Worm (Caenorhabditis elegans): Measurements from ENCODE around the gene F58H1.2.

ce11 chrV:11978179-11978578 is 49.3 kb downstream of the F58H1.2 start, which contains the start of gene mif-2:
- TF ChIP-seq cog-1 (tag; optimal IDR thresholded peaks at IDR 0.05) (no peak), ztf-29 (GFP tag; IDR thresholded peaks at IDR 0.05) (no peak), T22C8.4 (GFP tag; IDR thresholded peaks at IDR 0.05) (no peak), ztf-23 (GFP tag; IDR thresholded peaks at IDR 0.05) (no peak), tab-1 (GFP tag; IDR thresholded peaks at IDR 0.05) (no peak), flt-1 (GFP tag; IDR thresholded peaks at IDR 0.05) (no peak), med-1 (GFP tag; optimal IDR thresholded peaks at IDR 0.05; ENCODE audit: insufficient read depth) (no peak)
